Worm (Caenorhabditis elegans): ENCODE data around the gene nhr-248.

DNA sequence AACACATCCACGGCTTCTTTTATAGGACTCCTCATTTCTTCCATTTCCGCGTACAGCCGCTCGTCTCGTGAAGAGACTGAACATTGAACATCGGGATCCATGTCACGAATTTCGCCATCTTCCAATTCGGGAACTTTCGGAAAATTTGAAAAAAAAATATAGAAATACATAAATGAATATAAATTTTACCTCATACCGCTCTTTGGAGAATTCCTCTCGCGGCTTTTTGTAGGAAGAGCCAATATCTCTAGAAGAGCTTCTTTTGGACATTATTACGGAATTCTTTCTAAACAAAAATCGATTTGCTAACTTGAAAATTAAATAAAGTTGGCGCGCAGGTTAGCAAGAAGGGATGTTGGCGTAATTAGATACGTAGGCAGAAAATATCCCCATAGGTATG lies 21.7 kb downstream of the nhr-248 start, which contains the start of gene T05E12.9:
- no peak for TF ChIP-seq tbx-2 (tag; optimal IDR thresholded peaks at IDR 0.05)
- TF ChIP-seq ttx-3 (tag; optimal IDR thresholded peaks at IDR 0.05), result no peak
- no peak for TF ChIP-seq ets-4 (tag; optimal IDR thresholded peaks at IDR 0.05)

Measured in whole organism, late embryonic.